Worm (Caenorhabditis elegans) whole organism, L2 larva: ENCODE measurements around the gene cec-5.

Experiments
- F13H6.1 ChIP-seq: sonication (generic microtip); optimal IDR thresholded peaks from 2 replicates; lab custom pipeline; 2016; ENCODE audit warnings: missing genetic modification characterization, missing compliant biosample characterization
- Y55F3AM.14 ChIP-seq: fragments of 200-800 bp; sonication (Bioruptor generic); optimal IDR thresholded peaks from 2 replicates; lab custom pipeline; 2018; ENCODE audit warnings: mild to moderate bottlenecking, missing genetic modification characterization, missing compliant biosample characterization
- ceh-16 ChIP-seq: fragments of 150-350 bp; optimal IDR thresholded peaks from 2 replicates; lab custom pipeline; 2014; ENCODE audit warnings: missing biosample characterization, missing genetic modification characterization
- lsy-2 ChIP-seq, 2 experiments: fragments of 150-350 bp in 1 of 2; sonication (generic microtip) in 1 of 2; optimal IDR thresholded peaks; 2 replicates each; lab custom pipeline; 2014 to 2017; ENCODE audit warnings: missing biosample characterization in 2 of 2, missing genetic modification characterization in 2 of 2
- mbf-1 ChIP-seq: sonication (generic microtip); optimal IDR thresholded peaks from 2 replicates; lab custom pipeline; 2017; ENCODE audit warnings: missing biosample characterization, missing genetic modification characterization
- mdl-1 ChIP-seq, 2 experiments: fragments of 150-350 bp in 1 of 2; sonication (generic microtip) in 1 of 2; optimal IDR thresholded peaks; 2 replicates each; lab custom pipeline; 2017; ENCODE audit warnings: missing biosample characterization in 2 of 2, missing genetic modification characterization in 2 of 2
- nhr-23 ChIP-seq: fragments of 150-350 bp; optimal IDR thresholded peaks from 2 replicates; lab custom pipeline; 2014; ENCODE audit warnings: missing biosample characterization, missing genetic modification reagents, missing genetic modification characterization
- nhr-237 ChIP-seq: fragments of 150-350 bp; optimal IDR thresholded peaks from 2 replicates; lab custom pipeline; 2014; ENCODE audit warnings: missing biosample characterization, missing genetic modification characterization
- snpc-4 ChIP-seq: fragments of 150-350 bp; optimal IDR thresholded peaks from 2 replicates; lab custom pipeline; 2014; ENCODE audit warnings: missing biosample characterization, missing genetic modification characterization
- unc-55 ChIP-seq: fragments of 150-350 bp; sonication (generic microtip); optimal IDR thresholded peaks from 3 replicates; lab custom pipeline; 2014; ENCODE audit warnings: missing biosample characterization, missing genetic modification reagents, missing genetic modification characterization
- unc-62 ChIP-seq: fragments of 150-350 bp; optimal IDR thresholded peaks from 2 replicates; lab custom pipeline; 2014; ENCODE audit warnings: missing biosample characterization, missing genetic modification reagents, missing genetic modification characterization
- ztf-11 ChIP-seq: sonication (generic microtip); optimal IDR thresholded peaks from 2 replicates; lab custom pipeline; 2017; ENCODE audit warnings: missing biosample characterization, missing genetic modification characterization

DNA sequence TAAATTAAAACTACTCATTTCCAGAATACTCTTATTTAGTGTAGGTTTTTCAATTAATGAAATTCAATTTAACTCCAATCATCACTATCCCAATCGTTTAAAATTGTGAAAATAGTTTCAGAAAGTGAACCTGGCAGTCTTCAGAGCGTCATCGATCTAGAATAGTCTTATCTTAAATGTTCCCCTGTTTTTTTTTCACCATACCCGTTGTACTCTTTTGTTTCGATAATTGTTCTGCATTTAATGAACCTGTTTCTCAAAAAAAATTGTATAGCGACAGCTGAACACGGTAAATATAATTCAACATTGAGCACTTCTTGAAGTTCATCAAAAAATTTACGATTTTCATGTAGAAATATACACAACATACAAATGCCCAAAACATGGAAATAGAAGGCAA lies 28.7 kb downstream of the cec-5 start:
- TF ChIP-seq snpc-4 (no peak), mdl-1 (tag; optimal IDR thresholded peaks at IDR 0.05; lab: Kevin White, UChicago) (no peak), lsy-2 (tag; optimal IDR thresholded peaks at IDR 0.05; lab: Kevin White, UChicago) (no peak), nhr-237 (tag; lab: Kevin White, UChicago) (no peak), unc-55 (GFP tag; lab: Kevin White, UChicago) (no peak), nhr-23 (tag; lab: Kevin White, UChicago) (no peak), F13H6.1 (tag; lab: Kevin White, UChicago) (no peak), Y55F3AM.14 (GFP tag; lab: Kevin White, UChicago) (no peak), unc-62 (GFP tag; lab: Kevin White, UChicago) (no peak), ztf-11 (no peak), ceh-16 (tag; lab: Kevin White, UChicago) (no peak), mbf-1 (tag; lab: Kevin White, UChicago) (no peak)
